Worm (Caenorhabditis elegans) whole organism, L1 larva: ENCODE data around the gene tctn-1.

Source experiments
- C04F5.9 ChIP-seq: sonication (generic microtip); optimal IDR thresholded peaks from 2 replicates; lab custom pipeline; 2016; ENCODE audit warnings: missing genetic modification characterization, missing compliant biosample characterization
- C16A3.4 ChIP-seq: fragments of 150-350 bp; optimal IDR thresholded peaks from 2 replicates; lab custom pipeline; 2014; ENCODE audit warnings: missing biosample characterization, missing genetic modification characterization
- C34B4.2 ChIP-seq: sonication (generic microtip); optimal IDR thresholded peaks from 2 replicates; lab custom pipeline; 2017; ENCODE audit warnings: mild to moderate bottlenecking, missing genetic modification characterization, missing compliant biosample characterization
- F16B12.6 ChIP-seq: fragments of 150-350 bp; optimal IDR thresholded peaks from 2 replicates; lab custom pipeline; 2014; ENCODE audit warnings: missing biosample characterization, missing genetic modification characterization
- Y116A8C.19 ChIP-seq: sonication (generic microtip); optimal IDR thresholded peaks from 2 replicates; lab custom pipeline; 2016; ENCODE audit warnings: missing compliant biosample characterization, missing genetic modification characterization, borderline replicate concordance
- alr-1 ChIP-seq: fragments of 200-800 bp; sonication (Bioruptor generic); optimal IDR thresholded peaks from 2 replicates; lab custom pipeline; 2018; ENCODE audit warnings: borderline replicate concordance, mild to moderate bottlenecking, missing genetic modification characterization, missing compliant biosample characterization
- blmp-1 ChIP-seq: fragments of 150-350 bp; optimal IDR thresholded peaks from 2 replicates; lab custom pipeline; 2014; ENCODE audit warnings: missing biosample characterization, missing genetic modification characterization
- ceh-82 ChIP-seq, 3 experiments: fragments of 150-350 bp in 1 of 3; sonication (generic microtip) in 2 of 3; optimal IDR thresholded peaks; 2 replicates each; lab custom pipeline; 2014 to 2017; ENCODE audit warnings: missing biosample characterization in 3 of 3, missing genetic modification characterization in 3 of 3
- dpl-1 ChIP-seq, 3 experiments: fragments of 150-350 bp in 2 of 3; sonication (generic microtip) in 1 of 3; optimal IDR thresholded peaks; 2 replicates each; lab custom pipeline; 2014 to 2017; ENCODE audit warnings: missing biosample characterization in 3 of 3, missing genetic modification characterization in 3 of 3, missing genetic modification reagents in 3 of 3
- efl-1 ChIP-seq, 4 experiments: fragments of 150-350 bp; optimal IDR thresholded peaks in 3 of 4; peaks in 1 of 4; 1 replicate in 1 of 4; 2 replicates in 3 of 4; lab custom pipeline; 2014; ENCODE audit warnings: missing biosample characterization in 2 of 4, missing genetic modification characterization in 2 of 4, missing genetic modification reagents in 2 of 4
- efl-3 ChIP-seq: fragments of 200-800 bp; sonication (Bioruptor generic); optimal IDR thresholded peaks from 2 replicates; lab custom pipeline; 2018; ENCODE audit warnings: mild to moderate bottlenecking, missing genetic modification characterization, missing compliant biosample characterization
- egl-13 ChIP-seq: sonication (generic microtip); optimal IDR thresholded peaks from 2 replicates; lab custom pipeline; 2016; ENCODE audit warnings: missing genotype, missing genetic modification reagents, missing genetic modification characterization, missing compliant biosample characterization
- egl-27 ChIP-seq, 2 experiments: fragments of 150-350 bp in 1 of 2; sonication (generic microtip); optimal IDR thresholded peaks; 3 replicates each; lab custom pipeline; 2017 to 2018; ENCODE audit warnings: missing biosample characterization in 2 of 2, missing genetic modification characterization in 2 of 2, missing genetic modification reagents in 2 of 2
- fkh-10 ChIP-seq: sonication (generic microtip); optimal IDR thresholded peaks from 2 replicates; lab custom pipeline; 2017; ENCODE audit warnings: missing biosample characterization, missing genetic modification reagents, missing genetic modification characterization
- fkh-8 ChIP-seq: sonication (generic microtip); optimal IDR thresholded peaks from 2 replicates; lab custom pipeline; 2016; ENCODE audit warnings: mild to moderate bottlenecking, missing genetic modification characterization, missing compliant biosample characterization
- grh-1 ChIP-seq: fragments of 200-800 bp; sonication (Bioruptor generic); IDR thresholded peaks from 2 replicates; pipeline ENCODE4 v1.3.6; 2022; ENCODE audit warnings: missing genetic modification reagents, missing genetic modification characterization, missing compliant biosample characterization
- hlh-17 ChIP-seq: fragments of 200-800 bp; sonication (Bioruptor generic); optimal IDR thresholded peaks from 2 replicates; lab custom pipeline; 2018; ENCODE audit warnings: missing genetic modification characterization, mild to moderate bottlenecking, missing compliant biosample characterization, moderate library complexity, borderline replicate concordance
- hpl-2 ChIP-seq: fragments of 150-350 bp; optimal IDR thresholded peaks from 2 replicates; lab custom pipeline; 2014; ENCODE audit warnings: missing biosample characterization, missing genetic modification reagents, missing genetic modification characterization
- isw-1 ChIP-seq: fragments of 200-800 bp; sonication (Bioruptor generic); IDR thresholded peaks from 2 replicates; pipeline ENCODE4 v1.3.6; 2022; ENCODE audit warnings: missing genetic modification characterization, missing compliant biosample characterization
- lin-13 ChIP-seq: fragments of 150-350 bp; optimal IDR thresholded peaks from 2 replicates; lab custom pipeline; 2014; ENCODE audit warnings: missing biosample characterization, missing genetic modification reagents, missing genetic modification characterization
- lin-14 ChIP-seq: fragments of 200-800 bp; sonication (Bioruptor generic); optimal IDR thresholded peaks from 2 replicates; lab custom pipeline; 2018; ENCODE audit warnings: mild to moderate bottlenecking, missing genetic modification characterization, moderate library complexity, missing compliant biosample characterization
- lin-35 ChIP-seq, 2 experiments: fragments of 150-350 bp; optimal IDR thresholded peaks; 2 replicates each; lab custom pipeline; 2014; ENCODE audit warnings: missing biosample characterization in 2 of 2, missing genetic modification characterization in 2 of 2, missing genetic modification reagents in 2 of 2
- mdl-1 ChIP-seq, 2 experiments: fragments of 150-350 bp; optimal IDR thresholded peaks; 2 replicates each; lab custom pipeline; 2014 to 2017; ENCODE audit warnings: missing biosample characterization in 2 of 2, missing genetic modification characterization in 2 of 2, inconsistent platforms in 1 of 2
- mef-2 ChIP-seq: fragments of 150-350 bp; optimal IDR thresholded peaks from 2 replicates; lab custom pipeline; 2014; ENCODE audit warnings: missing biosample characterization, missing genetic modification characterization
- mep-1 ChIP-seq: fragments of 150-350 bp; optimal IDR thresholded peaks from 2 replicates; lab custom pipeline; 2014; ENCODE audit warnings: missing biosample characterization, missing genetic modification characterization
- nhr-12 ChIP-seq: sonication (generic microtip); optimal IDR thresholded peaks from 2 replicates; lab custom pipeline; 2017; ENCODE audit warnings: missing biosample characterization, missing genetic modification characterization
- nhr-20 ChIP-seq: sonication (generic microtip); optimal IDR thresholded peaks from 2 replicates; lab custom pipeline; 2016; ENCODE audit warnings: mild to moderate bottlenecking, missing genetic modification characterization, missing compliant biosample characterization
- nhr-237 ChIP-seq: fragments of 150-350 bp; optimal IDR thresholded peaks from 2 replicates; lab custom pipeline; 2014; ENCODE audit warnings: missing biosample characterization, missing genetic modification characterization
- nhr-47 ChIP-seq: sonication (generic microtip); optimal IDR thresholded peaks from 2 replicates; lab custom pipeline; 2016; ENCODE audit warnings: mild to moderate bottlenecking, missing genetic modification characterization, moderate library complexity, missing compliant biosample characterization
- nhr-84 ChIP-seq: sonication (generic microtip); optimal IDR thresholded peaks from 2 replicates; lab custom pipeline; 2017; ENCODE audit warnings: missing biosample characterization, missing genetic modification characterization
- nhr-85 ChIP-seq: sonication (generic microtip); peaks from one replicate; lab custom pipeline; 2016; ENCODE audit warnings: missing genetic modification characterization, inconsistent platforms, missing compliant biosample characterization
- pag-3 ChIP-seq: sonication (generic microtip); optimal IDR thresholded peaks from 2 replicates; lab custom pipeline; 2017; ENCODE audit warnings: missing genetic modification characterization, mild to moderate bottlenecking, missing compliant biosample characterization, antibody characterized with exemption, borderline replicate concordance; ENCODE audit not compliant: insufficient read depth
- pax-3 ChIP-seq: fragments of 200-800 bp; sonication (Bioruptor generic); optimal IDR thresholded peaks from 2 replicates; lab custom pipeline; 2018; ENCODE audit warnings: mild to moderate bottlenecking, missing genetic modification characterization, moderate library complexity, missing compliant biosample characterization
- pqm-1 ChIP-seq: sonication (generic microtip); optimal IDR thresholded peaks from 3 replicates; lab custom pipeline; 2017; ENCODE audit warnings: missing biosample characterization, missing genetic modification characterization
- rnt-1 ChIP-seq: sonication (generic microtip); optimal IDR thresholded peaks from 2 replicates; lab custom pipeline; 2016; ENCODE audit warnings: mild to moderate bottlenecking, missing genetic modification characterization, moderate library complexity, missing compliant biosample characterization
- skn-1 ChIP-seq: fragments of 150-350 bp; optimal IDR thresholded peaks from 2 replicates; lab custom pipeline; 2014; ENCODE audit warnings: missing biosample characterization, missing genetic modification characterization
- sox-4 ChIP-seq: sonication (generic microtip); optimal IDR thresholded peaks from 2 replicates; lab custom pipeline; 2016; ENCODE audit warnings: missing genetic modification characterization, missing compliant biosample characterization
- swsn-7 ChIP-seq: sonication (generic microtip); optimal IDR thresholded peaks from 2 replicates; lab custom pipeline; 2016; ENCODE audit warnings: missing genetic modification characterization, missing compliant biosample characterization
- tbx-2 ChIP-seq: sonication (generic microtip); optimal IDR thresholded peaks from 2 replicates; lab custom pipeline; 2016; ENCODE audit warnings: missing genetic modification characterization, missing compliant biosample characterization
- tlp-1 ChIP-seq: fragments of 150-350 bp; optimal IDR thresholded peaks from 2 replicates; lab custom pipeline; 2014; ENCODE audit warnings: missing biosample characterization, missing genetic modification characterization
- unc-30 ChIP-seq: sonication (generic microtip); optimal IDR thresholded peaks from 2 replicates; lab custom pipeline; 2017; ENCODE audit warnings: missing biosample characterization, missing genetic modification characterization
- unc-62 ChIP-seq: fragments of 150-350 bp; optimal IDR thresholded peaks from 2 replicates; lab custom pipeline; 2014; ENCODE audit warnings: missing biosample characterization, missing genetic modification reagents, missing genetic modification characterization
- unc-86 ChIP-seq: sonication (generic microtip); optimal IDR thresholded peaks from 2 replicates; lab custom pipeline; 2016; ENCODE audit warnings: missing genetic modification characterization, missing compliant biosample characterization
- unc-98 ChIP-seq: fragments of 200-800 bp; sonication (Bioruptor generic); IDR thresholded peaks from 2 replicates; pipeline ENCODE4 v1.3.6; 2022; ENCODE audit warnings: missing genetic modification characterization, missing compliant biosample characterization
- xbp-1 ChIP-seq: sonication (generic microtip); optimal IDR thresholded peaks from 2 replicates; lab custom pipeline; 2016; ENCODE audit warnings: missing genetic modification characterization, missing compliant biosample characterization
- zip-4 ChIP-seq: fragments of 200-800 bp; sonication (Bioruptor generic); optimal IDR thresholded peaks from 2 replicates; lab custom pipeline; 2018; ENCODE audit warnings: mild to moderate bottlenecking, missing genetic modification characterization, moderate library complexity, missing compliant biosample characterization
- ztf-11 ChIP-seq, 2 experiments: sonication (generic microtip); optimal IDR thresholded peaks; 2 replicates each; lab custom pipeline; 2016 to 2017; ENCODE audit warnings: missing genetic modification characterization in 2 of 2, missing biosample characterization in 1 of 2, missing compliant biosample characterization in 1 of 2
- ztf-4 ChIP-seq: fragments of 150-350 bp; optimal IDR thresholded peaks from 2 replicates; lab custom pipeline; 2014; ENCODE audit warnings: missing biosample characterization, missing genetic modification characterization

tctn-1 gene

ce11 chrIV:4748408-4749105 is 925 bp upstream of the tctn-1 start, which contains the start of gene cyc-2.1 (continued):
- TF ChIP-seq lin-13 = peak; percentile 36
- no peak for TF ChIP-seq grh-1
- TF ChIP-seq unc-30 = no peak
- peak; percentile 58 for TF ChIP-seq C16A3.4 (tag; lab: Kevin White, UChicago)
- no peak for TF ChIP-seq sox-4
- TF ChIP-seq alr-1 (tag; lab: Kevin White, UChicago) = no peak
- TF ChIP-seq Y116A8C.19 = no peak
- TF ChIP-seq mep-1 = peak; percentile 55
- TF ChIP-seq C34B4.2 = no peak
- TF ChIP-seq isw-1 (GFP tag; lab: Robert Waterston, UW) = peak; percentile 38; the same call in 1 of the 2 replicates
- TF ChIP-seq lin-14 (GFP tag; lab: Kevin White, UChicago) = peak; percentile 83
- TF ChIP-seq unc-98 (GFP tag; lab: Robert Waterston, UW) = no peak
- no peak for TF ChIP-seq pag-3 (tag; lab: Kevin White, UChicago)
- peak in 1 of 2 experiments; percentile 37 for TF ChIP-seq mdl-1 (tag; optimal IDR thresholded peaks at IDR 0.05; lab: Kevin White, UChicago)
- peak in 2 of 3 experiments; percentile 34 for TF ChIP-seq dpl-1 (GFP tag; optimal IDR thresholded peaks at IDR 0.05; lab: Kevin White, UChicago)
- TF ChIP-seq efl-1 (optimal IDR thresholded peaks at IDR 0.05; lab: Kevin White, UChicago) = peak; percentile 28 to 49
- TF ChIP-seq efl-1 (GFP tag; optimal IDR thresholded peaks at IDR 0.05 in 1 of 2; lab: Kevin White, UChicago) = peak; percentile 17 to 86
- peak; percentile 6 for TF ChIP-seq egl-13 (tag; lab: Kevin White, UChicago)
- peak; percentile 80 for TF ChIP-seq nhr-20
- TF ChIP-seq ztf-4 (tag; lab: Kevin White, UChicago) = peak; percentile 22
- peak; percentile 34 for TF ChIP-seq nhr-237 (tag; lab: Kevin White, UChicago)
- TF ChIP-seq nhr-47 = peak; percentile 38
- TF ChIP-seq fkh-8 (tag; lab: Kevin White, UChicago) = peak; percentile 71
- peak; percentile 30 for TF ChIP-seq unc-86 (tag; lab: Kevin White, UChicago)
- TF ChIP-seq lin-35 (GFP tag; optimal IDR thresholded peaks at IDR 0.05; lab: Kevin White, UChicago) = peak; percentile 33 to 55
- TF ChIP-seq hpl-2 (GFP tag; lab: Kevin White, UChicago) = peak; percentile 26

- no peak for TF ChIP-seq mef-2 (tag; lab: Kevin White, UChicago)
- no peak for TF ChIP-seq nhr-12 (tag; lab: Kevin White, UChicago)
- TF ChIP-seq egl-13 (tag; lab: Kevin White, UChicago) = peak; percentile 58
- peak; percentile 80 for TF ChIP-seq rnt-1 (tag; lab: Kevin White, UChicago)
- TF ChIP-seq nhr-47 = peak; percentile 88
- TF ChIP-seq pag-3 (tag; lab: Kevin White, UChicago) = no peak
- TF ChIP-seq tbx-2 = peak; percentile 73
- no peak for TF ChIP-seq unc-30
- no peak for TF ChIP-seq unc-62 (GFP tag; lab: Kevin White, UChicago)
- TF ChIP-seq pax-3 = no peak
- TF ChIP-seq mdl-1 (tag; optimal IDR thresholded peaks at IDR 0.05; lab: Kevin White, UChicago) = peak in 1 of 2 experiments; percentile 56
- TF ChIP-seq zip-4 (GFP tag; lab: Kevin White, UChicago) = no peak
- TF ChIP-seq fkh-10 (GFP tag; lab: Kevin White, UChicago) = no peak
- TF ChIP-seq F16B12.6 (tag; lab: Kevin White, UChicago) = peak; percentile 55
- peak; percentile 5 for TF ChIP-seq C04F5.9 (tag; lab: Kevin White, UChicago)
- peak; percentile 79 for TF ChIP-seq nhr-85 (tag; lab: Kevin White, UChicago)
- no peak for TF ChIP-seq egl-27 (tag; optimal IDR thresholded peaks at IDR 0.05; lab: Kevin White, UChicago)
- TF ChIP-seq hpl-2 (GFP tag; lab: Kevin White, UChicago) = peak; percentile 36
- TF ChIP-seq unc-98 (GFP tag; lab: Robert Waterston, UW) = no peak
- no peak for TF ChIP-seq hlh-17 (GFP tag; lab: Kevin White, UChicago)
- TF ChIP-seq pqm-1 (tag; lab: Kevin White, UChicago) = no peak
- no peak for TF ChIP-seq tlp-1 (tag; lab: Kevin White, UChicago)
- no peak for TF ChIP-seq lin-14 (GFP tag; lab: Kevin White, UChicago)
- peak; percentile 81 for TF ChIP-seq xbp-1
- TF ChIP-seq dpl-1 (GFP tag; optimal IDR thresholded peaks at IDR 0.05; lab: Kevin White, UChicago) = peak; percentile 73 to 81 (median 81)
- TF ChIP-seq lin-13 = no peak
- TF ChIP-seq blmp-1 (tag; lab: Kevin White, UChicago) = no peak
- peak; percentile 49 for TF ChIP-seq skn-1 (tag; lab: Kevin White, UChicago)
- TF ChIP-seq ceh-82 (tag; optimal IDR thresholded peaks at IDR 0.05; lab: Kevin White, UChicago) = peak; percentile 72 to 79 (median 78)
- TF ChIP-seq ztf-11 (tag; optimal IDR thresholded peaks at IDR 0.05; lab: Kevin White, UChicago) = peak in 1 of 2 experiments; percentile 44
- TF ChIP-seq nhr-84 (tag; lab: Kevin White, UChicago) = no peak
- no peak for TF ChIP-seq efl-3 (GFP tag; lab: Kevin White, UChicago)
- peak; percentile 82 for TF ChIP-seq swsn-7
Observed at ce11 chrIV:4745422-4745821, 2.2 kb downstream of the tctn-1 start, which contains the start of gene timm-17B.1. TSS of gene timm-17B.1 (minus strand) at chrIV:4745492.
